Worm (Caenorhabditis elegans) whole organism, L2 larva: ENCODE results near the gene F54C8.1.
"Not testable (repeated sequence)": the region's sequence is repeated elsewhere in the genome, so short reads cannot be mapped to it uniquely, and the experiment has no call there.

Experiments used
- ZK546.5 ChIP-seq: sonication (generic microtip); optimal IDR thresholded peaks from 2 replicates; lab custom pipeline; 2017; ENCODE audit warnings: missing biosample characterization, missing genetic modification characterization
- alr-1 ChIP-seq: fragments of 150-350 bp; optimal IDR thresholded peaks from 2 replicates; lab custom pipeline; 2014; ENCODE audit warnings: missing biosample characterization, missing genetic modification characterization
- aly-2 ChIP-seq: fragments of 150-350 bp; optimal IDR thresholded peaks from 2 replicates; lab custom pipeline; 2014; ENCODE audit warnings: missing biosample characterization, missing genetic modification characterization
- blmp-1 ChIP-seq: sonication (generic microtip); optimal IDR thresholded peaks from 2 replicates; lab custom pipeline; 2017; ENCODE audit warnings: missing genetic modification characterization, mild to moderate bottlenecking, missing compliant biosample characterization, antibody characterized with exemption, moderate library complexity; ENCODE audit not compliant: insufficient read depth
- ceh-16 ChIP-seq: fragments of 150-350 bp; optimal IDR thresholded peaks from 2 replicates; lab custom pipeline; 2014; ENCODE audit warnings: missing biosample characterization, missing genetic modification characterization
- ceh-82 ChIP-seq: fragments of 150-350 bp; optimal IDR thresholded peaks from 2 replicates; lab custom pipeline; 2014; ENCODE audit warnings: missing biosample characterization, missing genetic modification characterization
- crh-2 ChIP-seq: sonication (generic microtip); optimal IDR thresholded peaks from 2 replicates; lab custom pipeline; 2017; ENCODE audit warnings: missing biosample characterization, missing genetic modification characterization
- dmd-4 ChIP-seq: sonication (generic microtip); optimal IDR thresholded peaks from 2 replicates; lab custom pipeline; 2017; ENCODE audit warnings: missing biosample characterization, missing genetic modification characterization
- fos-1 ChIP-seq: fragments of 150-350 bp; optimal IDR thresholded peaks from 2 replicates; lab custom pipeline; 2014; ENCODE audit warnings: missing biosample characterization, missing genetic modification characterization
- gmeb-1 ChIP-seq: fragments of 150-350 bp; optimal IDR thresholded peaks from 2 replicates; lab custom pipeline; 2014; ENCODE audit warnings: missing biosample characterization, missing genetic modification characterization
- lin-11 ChIP-seq: fragments of 150-350 bp; sonication (generic microtip); optimal IDR thresholded peaks from 2 replicates; lab custom pipeline; 2014; ENCODE audit warnings: missing biosample characterization, missing genetic modification characterization, inconsistent platforms, mixed read lengths
- lin-13 ChIP-seq: fragments of 150-350 bp; optimal IDR thresholded peaks from 2 replicates; lab custom pipeline; 2014; ENCODE audit warnings: missing biosample characterization, missing genetic modification reagents, missing genetic modification characterization
- lsy-2 ChIP-seq, 2 experiments: fragments of 150-350 bp in 1 of 2; sonication (generic microtip) in 1 of 2; optimal IDR thresholded peaks; 2 replicates each; lab custom pipeline; 2014 to 2017; ENCODE audit warnings: missing biosample characterization in 2 of 2, missing genetic modification characterization in 2 of 2
- mbf-1 ChIP-seq: sonication (generic microtip); optimal IDR thresholded peaks from 2 replicates; lab custom pipeline; 2017; ENCODE audit warnings: missing biosample characterization, missing genetic modification characterization
- nhr-10 ChIP-seq: sonication (generic microtip); optimal IDR thresholded peaks from 2 replicates; lab custom pipeline; 2017; ENCODE audit warnings: missing biosample characterization, missing genetic modification characterization
- nhr-11 ChIP-seq: fragments of 150-350 bp; optimal IDR thresholded peaks from 2 replicates; lab custom pipeline; 2014; ENCODE audit warnings: missing biosample characterization, missing genetic modification characterization
- nhr-12 ChIP-seq: fragments of 150-350 bp; optimal IDR thresholded peaks from 2 replicates; lab custom pipeline; 2014; ENCODE audit warnings: missing biosample characterization, missing genetic modification characterization
- nhr-23 ChIP-seq: fragments of 150-350 bp; optimal IDR thresholded peaks from 2 replicates; lab custom pipeline; 2014; ENCODE audit warnings: missing biosample characterization, missing genetic modification reagents, missing genetic modification characterization
- nhr-237 ChIP-seq: fragments of 150-350 bp; optimal IDR thresholded peaks from 2 replicates; lab custom pipeline; 2014; ENCODE audit warnings: missing biosample characterization, missing genetic modification characterization
- nhr-25 ChIP-seq: fragments of 150-350 bp; sonication (generic microtip); optimal IDR thresholded peaks from 3 replicates; lab custom pipeline; 2014; ENCODE audit warnings: missing biosample characterization, missing genetic modification characterization
- nhr-77 ChIP-seq: fragments of 150-350 bp; optimal IDR thresholded peaks from 2 replicates; lab custom pipeline; 2014; ENCODE audit warnings: missing biosample characterization, missing genetic modification characterization
- peb-1 ChIP-seq: fragments of 150-350 bp; optimal IDR thresholded peaks from 2 replicates; lab custom pipeline; 2014; ENCODE audit warnings: missing biosample characterization, missing genetic modification characterization
- snpc-4 ChIP-seq: fragments of 150-350 bp; optimal IDR thresholded peaks from 2 replicates; lab custom pipeline; 2014; ENCODE audit warnings: missing biosample characterization, missing genetic modification characterization
- unc-39 ChIP-seq: fragments of 150-350 bp; optimal IDR thresholded peaks from 2 replicates; lab custom pipeline; 2014; ENCODE audit warnings: missing biosample characterization, missing genetic modification characterization
- unc-55 ChIP-seq: fragments of 150-350 bp; sonication (generic microtip); optimal IDR thresholded peaks from 3 replicates; lab custom pipeline; 2014; ENCODE audit warnings: missing biosample characterization, missing genetic modification reagents, missing genetic modification characterization
- unc-62 ChIP-seq: fragments of 150-350 bp; optimal IDR thresholded peaks from 2 replicates; lab custom pipeline; 2014; ENCODE audit warnings: missing biosample characterization, missing genetic modification reagents, missing genetic modification characterization
- ztf-1 ChIP-seq: fragments of 200-800 bp; sonication (Bioruptor generic); conservative IDR thresholded peaks from 2 replicates; pipeline ENCODE4 v1.3.6; 2022; ENCODE audit warnings: missing genetic modification characterization, missing compliant biosample characterization
- ztf-11 ChIP-seq: sonication (generic microtip); optimal IDR thresholded peaks from 2 replicates; lab custom pipeline; 2017; ENCODE audit warnings: missing biosample characterization, missing genetic modification characterization
- ztf-4 ChIP-seq: fragments of 150-350 bp; optimal IDR thresholded peaks from 2 replicates; lab custom pipeline; 2014; ENCODE audit warnings: missing biosample characterization, missing genetic modification characterization

Gene F54C8.1

DNA sequence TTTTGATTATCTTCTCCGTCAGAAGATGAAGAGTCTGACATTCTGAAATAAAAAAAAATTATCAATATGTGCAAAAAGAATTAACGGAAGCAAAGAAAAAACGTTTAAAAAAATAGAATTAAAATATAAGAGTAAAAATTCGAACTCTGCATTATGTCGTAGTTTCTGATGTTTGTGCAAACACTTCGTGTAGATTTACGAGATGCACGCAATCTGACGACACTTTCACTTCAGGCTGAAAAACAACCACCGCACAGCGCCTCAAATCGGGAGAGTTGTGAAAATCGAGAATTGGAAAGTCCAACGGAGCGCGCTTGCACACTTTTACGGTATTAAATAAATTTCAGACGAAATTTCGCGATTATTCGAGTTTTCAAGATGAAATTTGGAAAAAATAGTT, 32.9 kb upstream of the F54C8.1 start, which contains the start of gene T26G10.1 (continued):
- no peak for TF ChIP-seq ztf-11 (tag; lab: Kevin White, UChicago)
- peak; percentile 76 for TF ChIP-seq crh-2
- TF ChIP-seq, all 48 proteins: peak for 19

- TF ChIP-seq snpc-4 (tag; lab: Kevin White, UChicago), result peak; percentile 92
- peak; percentile 48 for TF ChIP-seq unc-55 (GFP tag; lab: Kevin White, UChicago)
These were observed 31.2 kb upstream of the F54C8.1 start for ce11 chrIII:9408304-9408703.

DNA sequence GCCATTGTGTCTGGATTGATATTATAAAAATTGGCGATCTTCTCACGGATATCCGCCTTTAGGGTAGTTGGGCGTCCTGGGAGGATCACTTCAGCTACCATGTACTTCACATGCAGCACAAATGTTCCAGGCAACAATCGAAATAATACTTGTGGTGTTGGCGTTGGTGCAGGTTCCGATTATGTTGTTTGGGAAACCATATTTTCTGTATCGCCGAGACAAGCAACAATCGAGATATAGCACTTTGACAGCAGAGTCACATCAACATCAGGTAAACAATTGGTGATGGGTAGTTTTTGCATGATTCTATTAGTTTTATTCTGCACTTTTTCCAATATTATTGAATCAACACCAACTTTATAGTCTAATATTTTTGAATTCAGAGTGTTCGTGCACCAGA, 26.2 kb upstream of the F54C8.1 start, which contains the start of gene T26G10.3:
T26G10.3 (minus strand) TSS at position 101 of the 400 bp plus-strand sequence.
- TF ChIP-seq ceh-82 (tag; lab: Kevin White, UChicago) (no peak), fos-1 (tag; lab: Kevin White, UChicago) (no peak), ztf-11 (tag; lab: Kevin White, UChicago) (no peak), gmeb-1 (tag; lab: Kevin White, UChicago) (no peak), crh-2 (no peak), unc-39 (tag; lab: Kevin White, UChicago) (no peak), unc-62 (GFP tag; lab: Kevin White, UChicago) (no peak), ceh-16 (no peak), lsy-2 (tag; optimal IDR thresholded peaks at IDR 0.05; lab: Kevin White, UChicago) (no peak), ztf-4 (no peak), unc-55 (GFP tag; lab: Kevin White, UChicago) (no peak), peb-1 (tag; lab: Kevin White, UChicago) (no peak), aly-2 (tag; lab: Kevin White, UChicago) (no peak), lin-11 (tag; lab: Kevin White, UChicago) (no peak)

ce11 chrIII:9420231-9420630, 19.3 kb upstream of the F54C8.1 start, which contains the start of gene T26G10.4:
Gene T26G10.4, plus strand, starts transcription at chrIII:9420531.
- TF ChIP-seq nhr-12, lin-11, snpc-4 (tag; lab: Kevin White, UChicago): not testable (repeated sequence)

ce11 chrIII:9426301-9426700, 13.2 kb upstream of the F54C8.1 start, which contains the start of gene T26G10.5:
Gene T26G10.5, minus strand, starts transcription at chrIII:9426401.
- TF ChIP-seq dmd-4, result no peak
- no peak for TF ChIP-seq nhr-25 (tag; lab: Kevin White, UChicago)
- TF ChIP-seq nhr-11 (tag; lab: Kevin White, UChicago), result no peak
- TF ChIP-seq nhr-10, result no peak
- no peak for TF ChIP-seq aly-2 (tag; lab: Kevin White, UChicago)
- TF ChIP-seq blmp-1 (tag; lab: Kevin White, UChicago), result no peak
- no peak for TF ChIP-seq ZK546.5 (tag; lab: Kevin White, UChicago)
- no peak for TF ChIP-seq lsy-2 (tag; optimal IDR thresholded peaks at IDR 0.05; lab: Kevin White, UChicago)
- TF ChIP-seq gmeb-1 (tag; lab: Kevin White, UChicago), result no peak
- no peak for TF ChIP-seq ztf-11 (tag; lab: Kevin White, UChicago)
- no peak for TF ChIP-seq lin-13 (GFP tag; lab: Kevin White, UChicago)
- TF ChIP-seq unc-55 (GFP tag; lab: Kevin White, UChicago), result no peak
- TF ChIP-seq nhr-237 (tag; lab: Kevin White, UChicago), result no peak
- no peak for TF ChIP-seq ztf-1 (GFP tag; lab: Robert Waterston, UW)
- no peak for TF ChIP-seq nhr-77 (tag; lab: Kevin White, UChicago)
- TF ChIP-seq lin-11 (tag; lab: Kevin White, UChicago), result no peak
- TF ChIP-seq nhr-12 (tag; lab: Kevin White, UChicago), result no peak
- TF ChIP-seq alr-1 (tag; lab: Kevin White, UChicago), result no peak
- TF ChIP-seq mbf-1, result no peak

ce11 chrIII:9433576-9434107, 5.9 kb upstream of the F54C8.1 start, which contains the start of gene cpar-1:
Gene cpar-1, plus strand, starts transcription at chrIII:9434057.
- no peak for TF ChIP-seq nhr-12 (tag; lab: Kevin White, UChicago)
- TF ChIP-seq snpc-4 (tag; lab: Kevin White, UChicago), result no peak
- TF ChIP-seq nhr-23, result no peak
- TF ChIP-seq unc-62 (GFP tag; lab: Kevin White, UChicago), result no peak
